Worm (Caenorhabditis elegans) whole organism, mixed stage, embryonic: ENCODE results near the gene cst-1.

Source experiments
- bed-3 ChIP-seq: fragments of 200-800 bp; sonication (Bioruptor generic); optimal IDR thresholded peaks from 3 replicates; lab custom pipeline; 2018; ENCODE audit warnings: mild to moderate bottlenecking, missing genetic modification characterization, moderate library complexity, missing compliant biosample characterization
- blmp-1 ChIP-seq: fragments of 150-350 bp; optimal IDR thresholded peaks from 2 replicates; lab custom pipeline; 2014; ENCODE audit warnings: missing biosample characterization, missing genetic modification characterization
- ceh-39 ChIP-seq: fragments of 150-350 bp; optimal IDR thresholded peaks from 2 replicates; lab custom pipeline; 2014; ENCODE audit warnings: missing biosample characterization, missing genetic modification characterization
- ceh-43 ChIP-seq: fragments of 200-800 bp; sonication (Bioruptor generic); optimal IDR thresholded peaks from 2 replicates; lab custom pipeline; 2018; ENCODE audit warnings: mild to moderate bottlenecking, missing genetic modification characterization, moderate library complexity, missing compliant biosample characterization
- ceh-83 ChIP-seq: fragments of 200-800 bp; sonication (Bioruptor generic); optimal IDR thresholded peaks from 2 replicates; lab custom pipeline; 2018; ENCODE audit warnings: mild to moderate bottlenecking, missing genetic modification characterization, missing compliant biosample characterization
- ces-1 ChIP-seq: fragments of 150-350 bp; optimal IDR thresholded peaks from 2 replicates; lab custom pipeline; 2014; ENCODE audit warnings: missing biosample characterization, missing genetic modification reagents, missing genetic modification characterization
- cnd-1 ChIP-seq: fragments of 200-800 bp; sonication (Bioruptor generic); optimal IDR thresholded peaks from 2 replicates; lab custom pipeline; 2018; ENCODE audit warnings: mild to moderate bottlenecking, missing genetic modification characterization, missing compliant biosample characterization
- drap-1 ChIP-seq: fragments of 200-800 bp; sonication (Bioruptor generic); optimal IDR thresholded peaks from 3 replicates; lab custom pipeline; 2018; ENCODE audit warnings: mild to moderate bottlenecking, missing genetic modification characterization, missing compliant biosample characterization
- elt-1 ChIP-seq: sonication (generic microtip); optimal IDR thresholded peaks from 2 replicates; lab custom pipeline; 2017; ENCODE audit warnings: missing genetic modification characterization, mild to moderate bottlenecking, missing compliant biosample characterization, antibody characterized with exemption, moderate library complexity, borderline replicate concordance; ENCODE audit not compliant: insufficient read depth
- elt-3 ChIP-seq: fragments of 150-350 bp; optimal IDR thresholded peaks from 2 replicates; lab custom pipeline; 2014; ENCODE audit warnings: missing biosample characterization, missing genetic modification characterization
- flh-1 ChIP-seq: fragments of 200-800 bp; sonication (Bioruptor generic); optimal IDR thresholded peaks from 2 replicates; lab custom pipeline; 2018; ENCODE audit warnings: mild to moderate bottlenecking, missing genetic modification characterization, moderate library complexity, missing compliant biosample characterization
- ham-2 ChIP-seq: fragments of 200-800 bp; sonication (Bioruptor generic); optimal IDR thresholded peaks from 2 replicates; lab custom pipeline; 2018; ENCODE audit warnings: mild to moderate bottlenecking, missing genetic modification characterization, missing compliant biosample characterization
- lin-13 ChIP-seq: fragments of 150-350 bp; optimal IDR thresholded peaks from 2 replicates; lab custom pipeline; 2014; ENCODE audit warnings: missing biosample characterization, missing genetic modification characterization
- lsy-2 ChIP-seq: fragments of 150-350 bp; optimal IDR thresholded peaks from 2 replicates; lab custom pipeline; 2014; ENCODE audit warnings: missing biosample characterization, missing genetic modification characterization
- mab-5 ChIP-seq: fragments of 150-350 bp; optimal IDR thresholded peaks from 2 replicates; lab custom pipeline; 2014; ENCODE audit warnings: missing biosample characterization, missing genetic modification characterization
- mep-1 ChIP-seq: fragments of 150-350 bp; optimal IDR thresholded peaks from 2 replicates; lab custom pipeline; 2017; ENCODE audit warnings: missing biosample characterization, missing genetic modification reagents, missing genetic modification characterization, inconsistent platforms
- nhr-2 ChIP-seq: fragments of 150-350 bp; optimal IDR thresholded peaks from 2 replicates; lab custom pipeline; 2014; ENCODE audit warnings: missing biosample characterization, missing genetic modification characterization
- nhr-237 ChIP-seq: fragments of 150-350 bp; optimal IDR thresholded peaks from 2 replicates; lab custom pipeline; 2014; ENCODE audit warnings: missing biosample characterization, missing genetic modification characterization
- nhr-28 ChIP-seq: fragments of 150-350 bp; optimal IDR thresholded peaks from 2 replicates; lab custom pipeline; 2014; ENCODE audit warnings: missing biosample characterization, missing genetic modification characterization
- pha-4 ChIP-seq: fragments of 150-350 bp; optimal IDR thresholded peaks from 2 replicates; lab custom pipeline; 2018; ENCODE audit warnings: missing biosample characterization, missing genetic modification reagents, missing genetic modification characterization
- sem-2 ChIP-seq: fragments of 200-800 bp; sonication (Bioruptor generic); optimal IDR thresholded peaks from 2 replicates; lab custom pipeline; 2018; ENCODE audit warnings: mild to moderate bottlenecking, missing genetic modification characterization, missing compliant biosample characterization
- snpc-4 ChIP-seq: fragments of 150-350 bp; optimal IDR thresholded peaks from 2 replicates; lab custom pipeline; 2014; ENCODE audit warnings: missing biosample characterization, missing genetic modification characterization
- sptf-1 ChIP-seq: sonication (generic microtip); optimal IDR thresholded peaks from 2 replicates; lab custom pipeline; 2017; ENCODE audit warnings: mild to moderate bottlenecking, missing genetic modification characterization, moderate library complexity, missing compliant biosample characterization
- tbx-8 ChIP-seq: fragments of 200-800 bp; sonication (Bioruptor generic); optimal IDR thresholded peaks from 2 replicates; lab custom pipeline; 2018; ENCODE audit warnings: mild to moderate bottlenecking, missing genetic modification characterization, moderate library complexity, missing compliant biosample characterization
- unc-120 ChIP-seq: sonication (generic microtip); optimal IDR thresholded peaks from 2 replicates; lab custom pipeline; 2017; ENCODE audit warnings: missing genetic modification characterization, missing compliant biosample characterization; ENCODE audit not compliant: poor library complexity, severe bottlenecking
- unc-39 ChIP-seq: fragments of 150-350 bp; optimal IDR thresholded peaks from 2 replicates; lab custom pipeline; 2014; ENCODE audit warnings: missing biosample characterization, missing genetic modification characterization
- unc-62 ChIP-seq: fragments of 150-350 bp; optimal IDR thresholded peaks from 2 replicates; lab custom pipeline; 2014; ENCODE audit warnings: missing biosample characterization, missing genetic modification reagents, missing genetic modification characterization
- zip-8 ChIP-seq: fragments of 150-350 bp; optimal IDR thresholded peaks from 2 replicates; lab custom pipeline; 2014; ENCODE audit warnings: missing biosample characterization, missing genetic modification characterization
- ztf-11 ChIP-seq: fragments of 150-350 bp; optimal IDR thresholded peaks from 2 replicates; lab custom pipeline; 2014; ENCODE audit warnings: missing biosample characterization, missing genetic modification characterization

The cst-1 gene

ce11 chrX:4373123-4373522 lies 33.7 kb downstream of the cst-1 start, which contains the start of gene R160.6:
TSS of gene R160.6 (minus strand) at chrX:4373223.
- no peak for TF ChIP-seq unc-120 (tag; lab: Kevin White, UChicago)
- TF ChIP-seq nhr-28 (tag; lab: Kevin White, UChicago) = no peak
- TF ChIP-seq bed-3 (GFP tag; lab: Kevin White, UChicago) = no peak
- no peak for TF ChIP-seq pha-4 (tag; lab: Kevin White, UChicago)
- no peak for TF ChIP-seq elt-1
- TF ChIP-seq ceh-43 (GFP tag; lab: Kevin White, UChicago) = no peak
- TF ChIP-seq blmp-1 (tag; lab: Kevin White, UChicago) = no peak
- no peak for TF ChIP-seq nhr-2

- no peak for TF ChIP-seq ceh-43 (GFP tag; lab: Kevin White, UChicago)
These were observed 37.4 kb downstream of the cst-1 start, which contains the start of gene R160.2 for ce11 chrX:4376801-4377200. TSS of gene R160.2 (minus strand) at chrX:4376901.

ce11 chrX:4377689-4378088 lies 38.3 kb downstream of the cst-1 start, which contains the start of gene R160.12:
TSS of gene R160.12 (minus strand) at chrX:4377789.
- TF ChIP-seq nhr-28 (tag; lab: Kevin White, UChicago) = no peak
- TF ChIP-seq unc-39 (tag; lab: Kevin White, UChicago) = no peak
- TF ChIP-seq ceh-43 (GFP tag; lab: Kevin White, UChicago) = no peak
- TF ChIP-seq ham-2 (GFP tag; lab: Kevin White, UChicago) = no peak
- TF ChIP-seq nhr-2 = no peak
- no peak for TF ChIP-seq flh-1 (GFP tag; lab: Kevin White, UChicago)
- no peak for TF ChIP-seq ztf-11 (tag; lab: Kevin White, UChicago)
- TF ChIP-seq ceh-83 = no peak
- no peak for TF ChIP-seq sptf-1 (tag; lab: Kevin White, UChicago)
- TF ChIP-seq ceh-39 (tag; lab: Kevin White, UChicago) = no peak
- no peak for TF ChIP-seq pha-4 (tag; lab: Kevin White, UChicago)
- no peak for TF ChIP-seq unc-62 (GFP tag; lab: Kevin White, UChicago)
- no peak for TF ChIP-seq mep-1 (tag; lab: Kevin White, UChicago)
- TF ChIP-seq ces-1 (GFP tag; lab: Kevin White, UChicago) = no peak
- no peak for TF ChIP-seq unc-120 (tag; lab: Kevin White, UChicago)
- TF ChIP-seq elt-1 = no peak
- TF ChIP-seq nhr-237 = no peak
- TF ChIP-seq cnd-1 (tag; lab: Kevin White, UChicago) = no peak
- no peak for TF ChIP-seq sem-2

- TF ChIP-seq mab-5 (tag; lab: Kevin White, UChicago) (no peak), ces-1 (GFP tag; lab: Kevin White, UChicago) (no peak), elt-3 (tag; lab: Kevin White, UChicago) (no peak), elt-1 (no peak), ceh-83 (no peak), ham-2 (GFP tag; lab: Kevin White, UChicago) (no peak), mep-1 (tag; lab: Kevin White, UChicago) (no peak), blmp-1 (tag; lab: Kevin White, UChicago) (no peak), ceh-43 (GFP tag; lab: Kevin White, UChicago) (no peak), zip-8 (tag; lab: Kevin White, UChicago) (no peak), tbx-8 (GFP tag; lab: Kevin White, UChicago) (no peak), unc-120 (tag; lab: Kevin White, UChicago) (no peak), snpc-4 (tag; lab: Kevin White, UChicago) (no peak), unc-62 (GFP tag; lab: Kevin White, UChicago) (no peak), ceh-39 (tag; lab: Kevin White, UChicago) (no peak), lin-13 (tag; lab: Kevin White, UChicago) (no peak), sem-2 (no peak), lsy-2 (tag; lab: Kevin White, UChicago) (no peak)
- TF ChIP-seq, all 35 proteins: peak for 0
These were observed 44.0 kb downstream of the cst-1 start, which contains the start of gene lst-2 for ce11 chrX:4383316-4383936. TSS of gene lst-2 (minus strand) at chrX:4383366.

- no peak for TF ChIP-seq elt-3 (tag; lab: Kevin White, UChicago)
- no peak for TF ChIP-seq drap-1 (GFP tag; lab: Kevin White, UChicago)
These were observed 47.1 kb downstream of the cst-1 start for ce11 chrX:4386493-4386892.
